Worm (Caenorhabditis elegans) whole organism, L3 larva: ENCODE results near the gene mks-1.

Source experiments
- aly-2 ChIP-seq: fragments of 150-350 bp; optimal IDR thresholded peaks from 2 replicates; lab custom pipeline; 2014; ENCODE audit warnings: missing biosample characterization, missing genetic modification characterization
- ceh-82 ChIP-seq: fragments of 150-350 bp; optimal IDR thresholded peaks from 2 replicates; lab custom pipeline; 2014; ENCODE audit warnings: missing biosample characterization, missing genetic modification characterization
- elt-2 ChIP-seq: sonication (generic microtip); optimal IDR thresholded peaks from 2 replicates; lab custom pipeline; 2016; ENCODE audit warnings: missing genetic modification reagents, mild to moderate bottlenecking, missing genetic modification characterization, missing compliant biosample characterization
- hmg-11 ChIP-seq: sonication (generic microtip); optimal IDR thresholded peaks from 2 replicates; lab custom pipeline; 2016; ENCODE audit warnings: missing genetic modification characterization, missing compliant biosample characterization
- jun-1 ChIP-seq: fragments of 150-350 bp; optimal IDR thresholded peaks from 2 replicates; lab custom pipeline; 2014; ENCODE audit warnings: missing biosample characterization, missing genetic modification reagents, missing genetic modification characterization
- lin-39 ChIP-seq: fragments of 150-350 bp; optimal IDR thresholded peaks from 2 replicates; lab custom pipeline; 2018; ENCODE audit warnings: missing biosample characterization, missing genetic modification reagents, missing genetic modification characterization
- nhr-11 ChIP-seq: fragments of 150-350 bp; optimal IDR thresholded peaks from 2 replicates; lab custom pipeline; 2014; ENCODE audit warnings: missing biosample characterization, missing genetic modification characterization
- nhr-12 ChIP-seq: fragments of 150-350 bp; optimal IDR thresholded peaks from 2 replicates; lab custom pipeline; 2014; ENCODE audit warnings: missing biosample characterization, missing genetic modification characterization
- pha-4 ChIP-seq: fragments of 150-350 bp; optimal IDR thresholded peaks from 2 replicates; lab custom pipeline; 2014; ENCODE audit warnings: missing biosample characterization, missing genetic modification reagents, missing genetic modification characterization
- pqm-1 ChIP-seq: fragments of 150-350 bp; optimal IDR thresholded peaks from 2 replicates; lab custom pipeline; 2017; ENCODE audit warnings: missing biosample characterization, missing genetic modification characterization, inconsistent platforms
- ztf-11 ChIP-seq: fragments of 150-350 bp; optimal IDR thresholded peaks from 2 replicates; lab custom pipeline; 2014; ENCODE audit warnings: missing biosample characterization, missing genetic modification characterization

DNA sequence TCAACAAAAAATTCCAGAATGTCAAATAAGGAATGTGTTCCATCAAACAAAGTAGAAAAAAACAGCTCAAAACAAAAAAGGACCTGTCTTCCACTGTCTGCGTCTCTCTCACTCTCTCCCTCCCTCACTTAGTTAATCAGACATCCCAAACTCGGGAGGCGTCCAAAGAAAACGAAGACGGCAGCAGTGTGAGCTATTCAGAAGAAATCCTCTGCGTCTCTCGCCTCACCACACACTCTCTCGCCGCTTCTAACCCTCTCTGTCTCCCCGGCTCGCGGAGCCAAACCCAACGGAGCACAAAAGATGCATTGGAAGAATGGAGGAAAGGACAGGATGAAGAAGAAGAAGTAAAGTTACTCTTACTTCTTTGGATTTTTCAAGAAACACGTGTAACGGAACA lies 34.2 kb downstream of the mks-1 start:
- TF ChIP-seq nhr-11 (tag; lab: Kevin White, UChicago) (no peak), lin-39 (tag; lab: Kevin White, UChicago) (peak; percentile 10), pha-4 (tag; lab: Kevin White, UChicago) (no peak), ztf-11 (tag; lab: Kevin White, UChicago) (no peak), elt-2 (tag; lab: Kevin White, UChicago) (no peak), aly-2 (tag; lab: Kevin White, UChicago) (no peak), pqm-1 (no peak), hmg-11 (peak; percentile 78), nhr-12 (tag; lab: Kevin White, UChicago) (no peak), ceh-82 (tag; lab: Kevin White, UChicago) (no peak), jun-1 (tag; lab: Kevin White, UChicago) (no peak)
